Fruit fly (Drosophila melanogaster): ENCODE data around the gene Wdr92.
A peak's percentile ranks its signal among the peaks of the same experiment; 100 is the strongest.

Gene Wdr92

dm6 chr3L:17928106-17928505 is 20.2 kb downstream of the Wdr92 start:
- TF ChIP-seq fd96Ca (GFP tag; IDR thresholded peaks at IDR 0.05) (no peak), EcR (GFP tag; optimal IDR thresholded peaks at IDR 0.05) (peak; percentile 80)

- TF ChIP-seq CG32121 (GFP tag; IDR thresholded peaks at IDR 0.05) (no peak), EcR (GFP tag; optimal IDR thresholded peaks at IDR 0.05) (peak; percentile 80)
Measured at dm6 chr3L:17929697-17930581, 22.0 kb downstream of the Wdr92 start.

dm6 chr3L:17931887-17932286 is 23.9 kb downstream of the Wdr92 start:
- no peak for TF ChIP-seq Snoo (tag; optimal IDR thresholded peaks at IDR 0.05)
- TF ChIP-seq EcR (GFP tag; optimal IDR thresholded peaks at IDR 0.05) = peak; percentile 66

dm6 chr3L:17933065-17933464 is 25.1 kb downstream of the Wdr92 start:
- no peak for TF ChIP-seq CG32121 (GFP tag; IDR thresholded peaks at IDR 0.05)
- no peak for TF ChIP-seq CG12605 (GFP tag; IDR thresholded peaks at IDR 0.05)
- TF ChIP-seq CG17806 (tag; optimal IDR thresholded peaks at IDR 0.05) = no peak
- TF ChIP-seq Ets98B (GFP tag; IDR thresholded peaks at IDR 0.05) = no peak
- no peak for TF ChIP-seq CG15710 (tag; optimal IDR thresholded peaks at IDR 0.05)
- TF ChIP-seq EcR (GFP tag; optimal IDR thresholded peaks at IDR 0.05) = no peak
- no peak for TF ChIP-seq fd96Ca (GFP tag; IDR thresholded peaks at IDR 0.05)
- no peak for TF ChIP-seq CG4496 (GFP tag; IDR thresholded peaks at IDR 0.05)
- TF ChIP-seq CG10348 (GFP tag; IDR thresholded peaks at IDR 0.05) = no peak
- TF ChIP-seq D1 (tag; optimal IDR thresholded peaks at IDR 0.05) = no peak
- no peak for TF ChIP-seq CG34367 (tag; optimal IDR thresholded peaks at IDR 0.05)
- TF ChIP-seq CG13204 (GFP tag; optimal IDR thresholded peaks at IDR 0.05) = no peak
- TF ChIP-seq Pif1B (GFP tag; optimal IDR thresholded peaks at IDR 0.05) = no peak
- no peak for TF ChIP-seq Snoo (tag; optimal IDR thresholded peaks at IDR 0.05)

- TF ChIP-seq CG10348 (GFP tag; IDR thresholded peaks at IDR 0.05) = no peak
- TF ChIP-seq rn (GFP tag; IDR thresholded peaks at IDR 0.05) = no peak
- no peak for TF ChIP-seq gl (tag; optimal IDR thresholded peaks at IDR 0.05)
- no peak for TF ChIP-seq CG14655 (GFP tag; optimal IDR thresholded peaks at IDR 0.05)
Measured at dm6 chr3L:17933788-17934318, 25.9 kb downstream of the Wdr92 start.

dm6 chr3L:17935032-17935431 is 27.1 kb downstream of the Wdr92 start:
- TF ChIP-seq CG10348 (GFP tag; IDR thresholded peaks at IDR 0.05) = no peak
- TF ChIP-seq CG4496 (GFP tag; IDR thresholded peaks at IDR 0.05) = no peak
- TF ChIP-seq Snoo (tag; optimal IDR thresholded peaks at IDR 0.05) = no peak
- TF ChIP-seq CG8159 (tag; optimal IDR thresholded peaks at IDR 0.05) = no peak
- no peak for TF ChIP-seq Ets98B (GFP tag; IDR thresholded peaks at IDR 0.05)
- no peak for TF ChIP-seq rn (GFP tag; IDR thresholded peaks at IDR 0.05)
- TF ChIP-seq Pif1A (GFP tag; optimal IDR thresholded peaks at IDR 0.05) = no peak
- no peak for TF ChIP-seq CG15710 (tag; optimal IDR thresholded peaks at IDR 0.05)
- TF ChIP-seq Pif1B (GFP tag; optimal IDR thresholded peaks at IDR 0.05) = no peak
- no peak for TF ChIP-seq CG14655 (GFP tag; optimal IDR thresholded peaks at IDR 0.05)
- TF ChIP-seq CG13204 (GFP tag; optimal IDR thresholded peaks at IDR 0.05) = no peak
- no peak for TF ChIP-seq CG17806 (tag; optimal IDR thresholded peaks at IDR 0.05)
- no peak for TF ChIP-seq CG12605 (GFP tag; IDR thresholded peaks at IDR 0.05)
- no peak for TF ChIP-seq CG8301 (tag; optimal IDR thresholded peaks at IDR 0.05)
- TF ChIP-seq EcR (GFP tag; optimal IDR thresholded peaks at IDR 0.05) = no peak
- TF ChIP-seq D1 (tag; optimal IDR thresholded peaks at IDR 0.05) = no peak
- TF ChIP-seq CG9948 (tag; optimal IDR thresholded peaks at IDR 0.05) = no peak

- TF ChIP-seq fd96Ca (GFP tag; IDR thresholded peaks at IDR 0.05) = no peak
- no peak for TF ChIP-seq CG13204 (GFP tag; optimal IDR thresholded peaks at IDR 0.05)
- TF ChIP-seq CG8301 (tag; optimal IDR thresholded peaks at IDR 0.05) = no peak
- TF ChIP-seq Ets98B (GFP tag; IDR thresholded peaks at IDR 0.05) = no peak
- TF ChIP-seq CG12605 (GFP tag; IDR thresholded peaks at IDR 0.05) = no peak
- TF ChIP-seq CG10348 (GFP tag; IDR thresholded peaks at IDR 0.05) = no peak
- TF ChIP-seq CG15710 (tag; optimal IDR thresholded peaks at IDR 0.05) = no peak
- no peak for TF ChIP-seq CG8159 (tag; optimal IDR thresholded peaks at IDR 0.05)
- TF ChIP-seq D1 (tag; optimal IDR thresholded peaks at IDR 0.05) = no peak
- TF ChIP-seq rn (GFP tag; IDR thresholded peaks at IDR 0.05) = no peak
- TF ChIP-seq CG14655 (GFP tag; optimal IDR thresholded peaks at IDR 0.05) = no peak
- no peak for TF ChIP-seq CG17806 (tag; optimal IDR thresholded peaks at IDR 0.05)
- TF ChIP-seq Pif1B (GFP tag; optimal IDR thresholded peaks at IDR 0.05) = no peak
- no peak for TF ChIP-seq Snoo (tag; optimal IDR thresholded peaks at IDR 0.05)
- TF ChIP-seq EcR (GFP tag; optimal IDR thresholded peaks at IDR 0.05) = no peak
Measured at dm6 chr3L:17937315-17937714, 29.4 kb downstream of the Wdr92 start.
